Fruit fly (Drosophila melanogaster) whole organism, embryonic: ENCODE measurements around the gene CG14102.

Experiments
- CG11247 ChIP-seq: fragments of 200-800 bp; sonication (Bioruptor generic); IDR thresholded peaks from 2 replicates; pipeline ENCODE4 v1.3.6; 2022; ENCODE audit warnings: missing biosample characterization, missing genetic modification characterization
- CG12071 ChIP-seq: fragments of 200-800 bp; sonication (Bioruptor generic); optimal IDR thresholded peaks from 3 replicates; lab custom pipeline; 2018; ENCODE audit warnings: missing biosample characterization, mild to moderate bottlenecking, missing genetic modification characterization
- CG1603 ChIP-seq: fragments of 200-800 bp; sonication (Bioruptor generic); optimal IDR thresholded peaks from 2 replicates; lab custom pipeline; 2019; ENCODE audit warnings: missing biosample characterization, mild to moderate bottlenecking, missing genetic modification characterization, moderate library complexity
- CG8478 ChIP-seq: fragments of >200 bp; optimal IDR thresholded peaks from 2 replicates; lab custom pipeline; 2018
- Mad ChIP-seq: fragments of 200-800 bp; sonication (Bioruptor generic); optimal IDR thresholded peaks from 2 replicates; lab custom pipeline; 2016; ENCODE audit warnings: missing biosample characterization, missing genetic modification characterization
- Ssrp ChIP-seq: fragments of 200-800 bp; sonication (Bioruptor generic); optimal IDR thresholded peaks from 2 replicates; lab custom pipeline; 2018; ENCODE audit warnings: missing biosample characterization, mild to moderate bottlenecking, missing genetic modification characterization, moderate library complexity
- Stat92E ChIP-seq, 3 experiments: fragments of >200 bp in 2 of 3; fragments of 200-800 bp in 1 of 3; sonication (Bioruptor generic) in 1 of 3; optimal IDR thresholded peaks; 2 replicates each; lab custom pipeline; 2017 to 2019; ENCODE audit warnings: missing biosample characterization in 3 of 3, missing genetic modification characterization in 3 of 3, mild to moderate bottlenecking in 1 of 3, moderate library complexity in 1 of 3
- jigr1 ChIP-seq: fragments of 200-800 bp; sonication (Bioruptor generic); IDR thresholded peaks from 3 replicates; pipeline ENCODE4 v1.3.6; 2022; ENCODE audit warnings: missing biosample characterization, missing genetic modification characterization
- maf-S ChIP-seq: fragments of 200-800 bp; sonication (Bioruptor generic); optimal IDR thresholded peaks from 2 replicates; lab custom pipeline; 2016; ENCODE audit warnings: missing biosample characterization, missing genetic modification characterization
- p53 ChIP-seq: fragments of 200-800 bp; sonication (Bioruptor generic); optimal IDR thresholded peaks from 2 replicates; lab custom pipeline; 2016; ENCODE audit warnings: missing biosample characterization, missing genetic modification characterization
- trh ChIP-seq: fragments of 200-800 bp; sonication (Bioruptor generic); optimal IDR thresholded peaks from 2 replicates; lab custom pipeline; 2016; ENCODE audit warnings: missing biosample characterization, missing genetic modification characterization

dm6 chr3L:19848080-19848479, 47.0 kb upstream of the CG14102 start:
- TF ChIP-seq p53 (no peak), Mad (GFP tag; lab: Kevin White, UChicago) (no peak), maf-S (GFP tag; lab: Kevin White, UChicago) (no peak), Ssrp (tag; lab: Kevin White, UChicago) (no peak), CG11247 (GFP tag; lab: Robert Waterston, UW) (no peak), Stat92E (GFP tag; optimal IDR thresholded peaks at IDR 0.05; lab: Kevin White, UChicago) (no peak), CG1603 (tag; lab: Kevin White, UChicago) (no peak), CG8478 (lab: Kevin White, UChicago) (no peak), trh (GFP tag; lab: Kevin White, UChicago) (no peak), CG12071 (GFP tag; lab: Kevin White, UChicago) (no peak), jigr1 (GFP tag; lab: Robert Waterston, UW) (no peak)
